Worm (Caenorhabditis elegans) whole organism, L4 larva: ENCODE data around the gene dod-24.
A peak's percentile ranks its signal among the peaks of the same experiment; 100 is the strongest.

Experiments
- T20F7.1 ChIP-seq: fragments of 200-800 bp; sonication (Bioruptor generic); optimal IDR thresholded peaks from 2 replicates; lab custom pipeline; 2018; ENCODE audit warnings: mild to moderate bottlenecking, missing genetic modification characterization, missing compliant biosample characterization
- Y105C5A.15 ChIP-seq: fragments of 200-800 bp; sonication (Bioruptor generic); IDR thresholded peaks from 2 replicates; pipeline ENCODE4 v1.3.6; 2022; ENCODE audit warnings: missing genetic modification characterization, missing compliant biosample characterization
- Y5F2A.4 ChIP-seq: fragments of 200-800 bp; sonication (Bioruptor generic); optimal IDR thresholded peaks from 2 replicates; lab custom pipeline; 2018; ENCODE audit warnings: mild to moderate bottlenecking, missing genetic modification characterization, missing compliant biosample characterization
- aly-2 ChIP-seq: sonication (generic microtip); optimal IDR thresholded peaks from 2 replicates; lab custom pipeline; 2018; ENCODE audit warnings: missing biosample characterization, missing genetic modification characterization
- daf-16 ChIP-seq, 3 experiments: sonication (generic microtip); optimal IDR thresholded peaks; 2 replicates each; lab custom pipeline; 2016 to 2017; ENCODE audit warnings: missing genetic modification characterization in 3 of 3, missing genetic modification reagents in 3 of 3, mild to moderate bottlenecking in 2 of 3, missing compliant biosample characterization in 2 of 3, missing biosample characterization in 1 of 3, moderate library complexity in 1 of 3
- dmd-6 ChIP-seq: fragments of 200-800 bp; sonication (Bioruptor generic); IDR thresholded peaks from 2 replicates; pipeline ENCODE4 v1.3.6; 2022; ENCODE audit warnings: missing genetic modification reagents, missing genetic modification characterization, missing compliant biosample characterization
- dmd-8 ChIP-seq: fragments of 200-800 bp; sonication (Bioruptor generic); IDR thresholded peaks from 2 replicates; pipeline ENCODE4 v1.3.6; 2022; ENCODE audit warnings: missing genetic modification characterization, missing compliant biosample characterization
- hlh-11 ChIP-seq: fragments of 200-800 bp; sonication (Bioruptor generic); optimal IDR thresholded peaks from 2 replicates; lab custom pipeline; 2018; ENCODE audit warnings: mild to moderate bottlenecking, missing genetic modification characterization, missing compliant biosample characterization
- hmg-1.1 ChIP-seq: fragments of 200-800 bp; sonication (Bioruptor generic); IDR thresholded peaks from 2 replicates; pipeline ENCODE4 v1.3.6; 2022; ENCODE audit warnings: missing genetic modification reagents, missing genetic modification characterization, missing compliant biosample characterization
- jun-1 ChIP-seq: fragments of 150-350 bp; optimal IDR thresholded peaks from 2 replicates; lab custom pipeline; 2014; ENCODE audit warnings: missing biosample characterization, missing genetic modification reagents, missing genetic modification characterization
- lin-29 ChIP-seq: fragments of 200-800 bp; sonication (Bioruptor generic); IDR thresholded peaks from 2 replicates; pipeline ENCODE4 v1.3.6; 2022; ENCODE audit warnings: missing genetic modification reagents, missing genetic modification characterization, missing compliant biosample characterization
- madf-9 ChIP-seq: fragments of 200-800 bp; sonication (Bioruptor generic); conservative IDR thresholded peaks from 2 replicates; pipeline ENCODE4 v1.3.6; 2022; ENCODE audit warnings: missing genetic modification reagents, missing genetic modification characterization, missing compliant biosample characterization
- mdl-1 ChIP-seq, 2 experiments: fragments of 150-350 bp in 1 of 2; sonication (generic microtip) in 1 of 2; optimal IDR thresholded peaks; 2 replicates each; lab custom pipeline; 2014 to 2017; ENCODE audit warnings: missing biosample characterization in 2 of 2, missing genetic modification characterization in 2 of 2
- nhr-10 ChIP-seq: fragments of 150-350 bp; optimal IDR thresholded peaks from 2 replicates; lab custom pipeline; 2014; ENCODE audit warnings: missing biosample characterization, missing genetic modification characterization
- nhr-237 ChIP-seq: sonication (generic microtip); optimal IDR thresholded peaks from 2 replicates; lab custom pipeline; 2017; ENCODE audit warnings: missing biosample characterization, missing genetic modification characterization
- nhr-28 ChIP-seq: fragments of 150-350 bp; optimal IDR thresholded peaks from 2 replicates; lab custom pipeline; 2014; ENCODE audit warnings: missing biosample characterization, missing genetic modification characterization
- nhr-42 ChIP-seq: fragments of 200-800 bp; sonication (Bioruptor generic); IDR thresholded peaks from 2 replicates; pipeline ENCODE4 v1.3.6; 2022; ENCODE audit warnings: missing genetic modification characterization, missing compliant biosample characterization
- php-3 ChIP-seq: fragments of 200-800 bp; sonication (Bioruptor generic); IDR thresholded peaks from 2 replicates; pipeline ENCODE4 v1.3.6; 2022; ENCODE audit warnings: missing genetic modification reagents, missing genetic modification characterization, missing compliant biosample characterization
- pqm-1 ChIP-seq: sonication (generic microtip); optimal IDR thresholded peaks from 2 replicates; lab custom pipeline; 2017; ENCODE audit warnings: missing biosample characterization, missing genetic modification characterization
- saeg-2 ChIP-seq: fragments of 200-800 bp; sonication (Bioruptor generic); IDR thresholded peaks from 2 replicates; pipeline ENCODE4 v1.3.6; 2022; ENCODE audit warnings: missing genetic modification reagents, missing genetic modification characterization, missing compliant biosample characterization
- snpc-4 ChIP-seq: fragments of 150-350 bp; optimal IDR thresholded peaks from 2 replicates; lab custom pipeline; 2014; ENCODE audit warnings: missing biosample characterization, missing genetic modification characterization
- spr-1 ChIP-seq: sonication (generic microtip); optimal IDR thresholded peaks from 2 replicates; lab custom pipeline; 2016; ENCODE audit warnings: mild to moderate bottlenecking, missing genetic modification characterization, missing compliant biosample characterization
- unc-62 ChIP-seq, 3 experiments: fragments of 150-350 bp in 1 of 3; sonication (generic microtip); optimal IDR thresholded peaks in 2 of 3; peaks in 1 of 3; 1 replicate in 1 of 3; 2 replicates in 2 of 3; lab custom pipeline; 2014 to 2017; ENCODE audit warnings: missing biosample characterization in 3 of 3, missing genetic modification characterization in 3 of 3, missing genetic modification reagents in 3 of 3, missing genotype in 1 of 3
- ztf-7 ChIP-seq: fragments of 150-350 bp; optimal IDR thresholded peaks from 2 replicates; lab custom pipeline; 2014; ENCODE audit warnings: missing biosample characterization, missing genetic modification characterization

Gene dod-24

DNA sequence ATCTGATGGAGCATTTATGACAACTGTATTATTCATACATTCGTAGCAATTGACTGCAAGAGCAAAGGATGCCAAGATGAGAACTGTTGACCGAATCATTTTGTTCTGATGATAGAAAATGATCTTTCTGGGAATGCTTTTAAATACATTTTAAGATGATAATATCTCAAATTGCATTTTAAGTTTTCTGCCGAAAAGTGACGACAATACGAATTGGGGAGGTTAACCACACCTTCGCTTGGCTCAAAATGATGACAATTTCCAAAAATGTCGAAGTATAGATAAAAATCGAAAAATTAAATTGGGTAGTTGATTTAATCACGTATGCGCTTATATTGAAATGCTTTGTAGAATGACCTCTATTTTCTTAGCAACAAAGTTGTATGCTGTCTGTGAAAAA is at the start of gene dod-24:
dod-24 (minus strand) TSS at position 101 of the 400 bp plus-strand sequence.
- TF ChIP-seq Y105C5A.15 (GFP tag; lab: Robert Waterston, UW) (no peak), mdl-1 (tag; optimal IDR thresholded peaks at IDR 0.05; lab: Kevin White, UChicago) (no peak), Y5F2A.4 (GFP tag; lab: Kevin White, UChicago) (no peak), lin-29 (no peak), aly-2 (no peak)

DNA sequence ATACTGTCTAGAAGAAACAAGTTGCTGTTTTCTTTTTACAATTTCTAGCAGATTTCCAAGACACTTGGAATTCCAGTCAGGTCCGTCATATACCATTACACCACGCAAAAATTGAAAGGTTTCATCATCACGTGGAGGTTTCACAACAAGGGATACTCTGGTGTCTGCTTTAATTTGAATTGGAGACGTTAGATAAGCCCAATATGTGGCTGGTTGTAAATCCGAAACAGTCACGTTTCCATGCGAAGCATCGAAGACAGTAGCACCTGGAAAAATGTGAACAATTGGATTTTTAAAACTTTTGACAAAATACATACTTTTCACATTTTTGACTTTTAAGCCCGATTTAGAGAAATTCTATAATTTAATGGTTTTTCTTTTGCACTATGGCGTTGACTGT is 49.5 kb upstream of the dod-24 start:
- peak in 1 of 2 experiments; percentile 93 for TF ChIP-seq unc-62 (GFP tag; optimal IDR thresholded peaks at IDR 0.05 in 1 of 2; lab: Kevin White, UChicago)
- TF ChIP-seq unc-62 (tag; optimal IDR thresholded peaks at IDR 0.05; lab: Kevin White, UChicago) = no peak
- TF ChIP-seq saeg-2 (GFP tag; lab: Robert Waterston, UW) = no peak
- TF ChIP-seq dmd-8 (GFP tag; lab: Robert Waterston, UW) = no peak

DNA sequence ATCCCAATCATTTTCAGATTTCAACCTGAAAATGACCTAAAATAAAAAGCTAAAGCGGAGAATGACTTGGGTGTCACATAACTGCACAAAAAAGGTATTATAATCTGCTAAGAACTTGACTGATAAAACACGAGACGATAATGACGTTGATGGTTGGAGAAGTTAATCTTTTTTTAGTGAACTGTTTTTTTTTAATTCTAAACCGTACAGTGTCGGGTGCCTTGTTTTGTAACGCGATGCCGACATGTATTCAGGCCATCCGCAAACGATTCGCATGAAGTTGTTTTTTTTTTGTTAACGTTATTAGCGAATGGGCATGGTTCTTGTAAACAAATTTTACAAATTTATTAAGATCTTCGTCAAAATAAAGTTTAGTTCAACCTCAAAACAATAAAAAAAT is 48.2 kb upstream of the dod-24 start, which contains the start of gene K10D11.6:
K10D11.6 (minus strand) TSS at position 101 of the 400 bp plus-strand sequence.
- TF ChIP-seq nhr-10 (tag; lab: Kevin White, UChicago) = no peak
- TF ChIP-seq dmd-6 (GFP tag; lab: Robert Waterston, UW) = peak; percentile 42; the same call in 1 of the 2 replicates

DNA sequence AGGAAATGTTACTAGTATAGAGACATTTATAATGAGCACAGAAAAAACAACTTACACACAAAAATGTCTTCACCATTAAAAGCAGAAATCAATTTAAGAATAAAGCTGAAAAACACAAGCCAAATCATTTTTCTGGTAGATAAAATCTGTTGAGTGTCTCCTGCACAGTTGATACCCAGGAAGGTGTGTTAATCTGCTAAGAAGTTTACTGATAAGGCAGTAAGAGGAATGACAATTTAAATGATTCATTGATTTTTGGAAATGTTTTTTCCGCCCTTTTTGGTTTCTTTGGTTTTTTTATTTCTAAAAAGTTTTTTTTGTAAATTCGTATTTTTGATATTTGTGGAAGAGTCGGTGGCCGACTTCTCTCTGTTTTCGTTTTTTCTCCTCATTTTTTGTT is 44.8 kb upstream of the dod-24 start, which contains the start of gene K10D11.3:
K10D11.3 (minus strand) TSS at position 174 of the 400 bp plus-strand sequence.
- no peak for TF ChIP-seq nhr-10 (tag; lab: Kevin White, UChicago)
- TF ChIP-seq nhr-28 (tag; lab: Kevin White, UChicago) = peak; percentile 3
- TF ChIP-seq pqm-1 (tag; lab: Kevin White, UChicago) = peak; percentile 14
- no peak for TF ChIP-seq hmg-1.1 (GFP tag; lab: Robert Waterston, UW)
- TF ChIP-seq dmd-6 (GFP tag; lab: Robert Waterston, UW) = peak; percentile 26; the same call in 1 of the 2 replicates
- TF ChIP-seq, all 104 proteins: peak for 3

DNA sequence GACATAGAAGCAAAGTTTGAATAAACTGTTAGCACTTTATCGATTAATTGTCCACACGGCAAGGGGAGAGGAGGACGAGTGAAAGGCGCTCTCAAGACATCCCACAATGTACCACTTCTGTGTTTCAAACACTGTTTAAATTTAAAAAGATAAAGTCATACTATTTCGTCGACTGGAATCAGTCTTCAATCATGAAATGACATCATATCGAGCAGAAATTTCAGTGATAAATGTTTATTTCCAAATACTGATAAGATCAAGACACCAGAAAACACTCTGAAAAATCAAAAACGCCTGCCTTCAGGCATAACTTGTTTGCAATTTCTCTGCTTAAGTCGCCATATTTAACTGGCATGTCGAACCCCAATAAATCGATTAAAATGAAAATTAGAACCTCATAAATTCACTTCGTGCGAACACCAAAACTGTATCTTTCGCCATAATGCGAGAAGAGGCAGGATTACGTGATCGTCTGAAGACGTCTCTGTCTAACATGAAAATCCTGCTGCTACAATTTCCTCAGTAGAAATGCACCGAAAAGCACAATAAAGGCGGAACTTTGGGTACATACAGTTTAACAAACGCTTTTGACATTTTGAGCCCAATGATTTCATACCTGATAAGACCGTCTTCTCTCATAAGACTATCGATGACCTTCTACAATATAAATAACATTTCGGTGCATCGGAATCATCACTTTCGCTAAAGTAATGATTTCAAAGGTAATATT is 37.3 kb upstream of the dod-24 start, which contains the start of gene K10D11.2:
K10D11.2 (plus strand) TSS at position 680 of the 730 bp plus-strand sequence.
- TF ChIP-seq nhr-28 (tag; lab: Kevin White, UChicago) (peak; percentile 42), Y5F2A.4 (GFP tag; lab: Kevin White, UChicago) (no peak), hlh-11 (peak; percentile 7), dmd-6 (GFP tag; lab: Robert Waterston, UW) (peak; percentile 87), madf-9 (no peak), pqm-1 (tag; lab: Kevin White, UChicago) (peak; percentile 3), php-3 (peak; percentile 34; the same call in 1 of the 2 replicates), nhr-237 (tag; lab: Kevin White, UChicago) (no peak), daf-16 (GFP tag; optimal IDR thresholded peaks at IDR 0.05; lab: Kevin White, UChicago) (no peak), daf-16 (tag; optimal IDR thresholded peaks at IDR 0.05; lab: Kevin White, UChicago) (peak; percentile 38)
- TF ChIP-seq, all 104 proteins: peak for 6

DNA sequence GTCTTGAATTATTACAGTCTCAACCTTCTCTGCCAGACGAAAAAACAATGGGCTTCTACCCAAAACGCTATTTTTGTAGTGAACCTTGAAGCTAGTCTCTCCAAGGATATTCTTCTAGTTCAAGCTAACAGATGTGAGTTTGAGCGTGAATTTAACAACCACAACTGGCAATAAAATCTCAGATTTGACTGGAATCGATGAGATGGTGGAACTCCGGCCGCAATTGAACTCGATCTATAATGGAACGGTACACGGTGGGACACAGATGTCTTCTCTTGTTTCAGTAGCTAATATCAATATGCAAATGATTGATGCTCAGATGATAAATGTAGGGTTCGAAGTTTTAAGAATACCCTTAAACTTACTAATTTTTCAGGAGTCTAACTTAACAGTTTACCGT is 36.5 kb upstream of the dod-24 start:
- no peak for TF ChIP-seq ztf-7 (tag; lab: Kevin White, UChicago)
- TF ChIP-seq unc-62 (GFP tag; optimal IDR thresholded peaks at IDR 0.05 in 1 of 2; lab: Kevin White, UChicago) = peak in 1 of 2 experiments; percentile 95
- TF ChIP-seq unc-62 (tag; optimal IDR thresholded peaks at IDR 0.05; lab: Kevin White, UChicago) = no peak
- no peak for TF ChIP-seq spr-1 (tag; lab: Kevin White, UChicago)
- TF ChIP-seq T20F7.1 = no peak

DNA sequence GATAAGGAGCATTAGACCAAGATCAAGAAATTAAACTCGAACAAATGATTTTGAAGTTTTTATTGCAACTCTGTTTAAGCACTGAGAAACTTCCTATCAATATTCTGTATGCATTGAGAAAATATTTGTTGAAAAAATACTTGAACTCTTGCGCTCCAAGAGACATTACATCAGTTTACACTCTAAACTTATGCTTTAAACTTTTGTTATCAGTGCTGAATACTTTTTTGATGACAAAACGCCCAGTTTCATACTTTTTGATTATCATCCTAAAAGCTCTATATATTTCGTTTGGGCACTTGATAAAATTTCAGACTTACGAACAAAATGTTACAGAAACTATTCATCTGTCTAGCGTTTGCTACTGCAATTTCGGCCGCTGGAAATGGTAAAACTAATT is 34.8 kb upstream of the dod-24 start, which contains the start of gene dod-17:
dod-17 (plus strand) TSS at position 323 of the 400 bp plus-strand sequence.
- TF ChIP-seq nhr-42 (GFP tag; lab: Robert Waterston, UW) (no peak), jun-1 (tag; lab: Kevin White, UChicago) (no peak), pqm-1 (tag; lab: Kevin White, UChicago) (peak; percentile 35), snpc-4 (tag; lab: Kevin White, UChicago) (no peak)
